Fruit fly (Drosophila melanogaster) whole organism, prepupa: ENCODE measurements around the gene CG9098.
A peak's percentile ranks its signal among the peaks of the same experiment; 100 is the strongest.

Experiments used
- Blimp-1 ChIP-seq: fragments of 200-800 bp; sonication (Bioruptor generic); optimal IDR thresholded peaks from 3 replicates; lab custom pipeline; 2017; ENCODE audit warnings: missing biosample characterization, missing genetic modification characterization, mild to moderate bottlenecking, moderate library complexity, missing genetic modification reagents
- CG15336 ChIP-seq: fragments of 200-800 bp; sonication (Bioruptor generic); IDR thresholded peaks from 2 replicates; pipeline ENCODE4 v1.3.6; 2022; ENCODE audit warnings: missing biosample characterization, missing genetic modification characterization
- CG1621 ChIP-seq: fragments of 200-800 bp; sonication (Bioruptor generic); optimal IDR thresholded peaks from 3 replicates; lab custom pipeline; 2018; ENCODE audit warnings: missing biosample characterization, mild to moderate bottlenecking, missing genetic modification characterization
- CG3032 ChIP-seq: fragments of 200-800 bp; optimal IDR thresholded peaks from 2 replicates; lab custom pipeline; 2019; ENCODE audit warnings: missing biosample characterization, mild to moderate bottlenecking, missing genetic modification characterization, moderate library complexity
- CG31627 ChIP-seq: fragments of 200-800 bp; sonication (Bioruptor generic); optimal IDR thresholded peaks from 3 replicates; lab custom pipeline; 2016; ENCODE audit warnings: missing biosample characterization, missing genetic modification characterization
- CG32006 ChIP-seq: fragments of 200-800 bp; sonication (Bioruptor generic); optimal IDR thresholded peaks from 3 replicates; lab custom pipeline; 2017; ENCODE audit warnings: missing biosample characterization, mild to moderate bottlenecking, missing genetic modification characterization
- CG8319 ChIP-seq: fragments of 200-800 bp; sonication (Bioruptor generic); optimal IDR thresholded peaks from 3 replicates; lab custom pipeline; 2016; ENCODE audit warnings: missing biosample characterization, missing genetic modification characterization
- CG8632 ChIP-seq: fragments of 200-800 bp; sonication (Bioruptor generic); optimal IDR thresholded peaks from 3 replicates; lab custom pipeline; 2016; ENCODE audit warnings: missing biosample characterization, missing genetic modification characterization
- CG9139 ChIP-seq: fragments of 200-800 bp; sonication (Bioruptor generic); optimal IDR thresholded peaks from 3 replicates; lab custom pipeline; 2017; ENCODE audit warnings: missing biosample characterization, mild to moderate bottlenecking, missing genetic modification characterization
- Eip75B ChIP-seq: fragments of 200-800 bp; sonication (Bioruptor generic); optimal IDR thresholded peaks from 3 replicates; lab custom pipeline; 2016; ENCODE audit warnings: missing biosample characterization, missing genetic modification characterization
- Eip78C ChIP-seq: fragments of 200-800 bp; sonication (Bioruptor generic); peaks from one replicate; lab custom pipeline; 2016; ENCODE audit warnings: missing biosample characterization, missing genetic modification characterization
- Ets21C ChIP-seq: fragments of 200-800 bp; sonication (Bioruptor generic); optimal IDR thresholded peaks from 3 replicates; lab custom pipeline; 2016; ENCODE audit warnings: missing biosample characterization, missing genetic modification characterization
- Ets96B ChIP-seq: fragments of 200-800 bp; optimal IDR thresholded peaks from 2 replicates; lab custom pipeline; 2019; ENCODE audit warnings: missing biosample characterization, mild to moderate bottlenecking, missing genetic modification characterization, moderate library complexity
- Hr39 ChIP-seq: fragments of 200-800 bp; sonication (Bioruptor generic); optimal IDR thresholded peaks from 2 replicates; lab custom pipeline; 2016; ENCODE audit warnings: missing biosample characterization, missing genetic modification characterization
- Met ChIP-seq: fragments of 200-800 bp; sonication (Bioruptor generic); optimal IDR thresholded peaks from 3 replicates; lab custom pipeline; 2016; ENCODE audit warnings: missing biosample characterization, missing genetic modification characterization
- Smox ChIP-seq: fragments of 200-800 bp; sonication (Bioruptor generic); optimal IDR thresholded peaks from 3 replicates; lab custom pipeline; 2016; ENCODE audit warnings: missing biosample characterization, missing genetic modification characterization
- Sox102F ChIP-seq: fragments of 200-800 bp; sonication (Bioruptor generic); optimal IDR thresholded peaks from 2 replicates; lab custom pipeline; 2016; ENCODE audit warnings: missing biosample characterization, mild to moderate bottlenecking, missing genetic modification characterization
- Sox14 ChIP-seq: fragments of 200-800 bp; sonication (Bioruptor generic); optimal IDR thresholded peaks from 3 replicates; lab custom pipeline; 2016; ENCODE audit warnings: missing biosample characterization, missing genetic modification characterization
- Sox15 ChIP-seq: fragments of 200-800 bp; sonication (Bioruptor generic); optimal IDR thresholded peaks from 3 replicates; lab custom pipeline; 2016; ENCODE audit warnings: missing biosample characterization, missing genetic modification characterization
- achi ChIP-seq: fragments of 200-800 bp; sonication (Bioruptor generic); optimal IDR thresholded peaks from 3 replicates; lab custom pipeline; 2016; ENCODE audit warnings: missing biosample characterization, missing genetic modification characterization
- cyc ChIP-seq: fragments of 200-800 bp; sonication (Bioruptor generic); optimal IDR thresholded peaks from 3 replicates; lab custom pipeline; 2016; ENCODE audit warnings: missing biosample characterization, missing genetic modification characterization
- dac ChIP-seq: fragments of 200-800 bp; sonication (Bioruptor generic); optimal IDR thresholded peaks from 2 replicates; lab custom pipeline; 2017; ENCODE audit warnings: missing biosample characterization, mild to moderate bottlenecking, missing genetic modification characterization
- esn ChIP-seq: fragments of 200-800 bp; sonication (Bioruptor generic); optimal IDR thresholded peaks from 2 replicates; lab custom pipeline; 2016; ENCODE audit warnings: missing biosample characterization, mild to moderate bottlenecking, missing genetic modification characterization, moderate library complexity
- lz ChIP-seq: fragments of 200-800 bp; sonication (Bioruptor generic); optimal IDR thresholded peaks from 3 replicates; lab custom pipeline; 2016; ENCODE audit warnings: missing biosample characterization, missing genetic modification characterization
- net ChIP-seq: fragments of 200-800 bp; sonication (Bioruptor generic); optimal IDR thresholded peaks from 3 replicates; lab custom pipeline; 2016; ENCODE audit warnings: missing biosample characterization, missing genetic modification characterization
- spab ChIP-seq: fragments of 200-800 bp; sonication (Bioruptor generic); optimal IDR thresholded peaks from 2 replicates; lab custom pipeline; 2017; ENCODE audit warnings: missing biosample characterization, mild to moderate bottlenecking, missing genetic modification characterization, missing genetic modification reagents
- svp ChIP-seq: fragments of 200-800 bp; sonication (Bioruptor generic); peaks from one replicate; lab custom pipeline; 2016; ENCODE audit warnings: missing biosample characterization, missing genetic modification characterization
- topi ChIP-seq: fragments of 200-800 bp; sonication (Bioruptor generic); optimal IDR thresholded peaks from 3 replicates; lab custom pipeline; 2016; ENCODE audit warnings: missing biosample characterization, missing genetic modification characterization
- vri ChIP-seq: fragments of 200-800 bp; sonication (Bioruptor generic); optimal IDR thresholded peaks from 3 replicates; lab custom pipeline; 2016; ENCODE audit warnings: missing biosample characterization, mild to moderate bottlenecking, missing genetic modification characterization

Gene CG9098

dm6 chr2L:5972588-5973236 lies 39.4 kb downstream of the CG9098 start:
- TF ChIP-seq Eip78C (GFP tag; lab: Kevin White, UChicago) (peak; percentile 39), lz (no peak)

- TF ChIP-seq svp (GFP tag; lab: Kevin White, UChicago) (peak; percentile 84), vri (peak; percentile 38), CG8632 (GFP tag; lab: Kevin White, UChicago) (no peak), cyc (GFP tag; lab: Kevin White, UChicago) (peak; percentile 25), CG3032 (tag; lab: Kevin White, UChicago) (no peak), topi (GFP tag; lab: Kevin White, UChicago) (peak; percentile 47), CG32006 (GFP tag; lab: Kevin White, UChicago) (no peak), Smox (GFP tag; lab: Kevin White, UChicago) (peak; percentile 50), CG31627 (GFP tag; lab: Kevin White, UChicago) (peak; percentile 52), Eip78C (GFP tag; lab: Kevin White, UChicago) (peak; percentile 73), Ets21C (GFP tag; lab: Kevin White, UChicago) (peak; percentile 4), esn (GFP tag; lab: Kevin White, UChicago) (peak; percentile 57), Sox14 (GFP tag; lab: Kevin White, UChicago) (peak; percentile 23), Hr39 (GFP tag; lab: Kevin White, UChicago) (peak; percentile 47), CG15336 (peak; percentile 36; the same call in 1 of the 2 replicates), dac (no peak), lz (peak; percentile 44), Sox102F (GFP tag; lab: Kevin White, UChicago) (peak; percentile 14), Met (GFP tag; lab: Kevin White, UChicago) (peak; percentile 34)
- TF ChIP-seq, all 60 proteins: peak for 15
These were observed 40.1 kb downstream of the CG9098 start for dm6 chr2L:5972005-5972404.

dm6 chr2L:5971093-5971808 lies 40.9 kb downstream of the CG9098 start:
- peak; percentile 96 for TF ChIP-seq svp (GFP tag; lab: Kevin White, UChicago)
- TF ChIP-seq CG8319 = no peak
- TF ChIP-seq Eip78C (GFP tag; lab: Kevin White, UChicago) = peak; percentile 41

- TF ChIP-seq CG31627 (GFP tag; lab: Kevin White, UChicago) (no peak), Ets96B (tag; lab: Kevin White, UChicago) (no peak), CG9139 (GFP tag; lab: Kevin White, UChicago) (no peak), CG1621 (tag; lab: Kevin White, UChicago) (no peak), dac (no peak)
These were observed 42.6 kb downstream of the CG9098 start, which contains the start of gene Ucp4B for dm6 chr2L:5969559-5969958. Gene Ucp4B (plus strand): TSS chr2L:5969859.

- TF ChIP-seq net (GFP tag; lab: Kevin White, UChicago) = no peak
- TF ChIP-seq topi (GFP tag; lab: Kevin White, UChicago) = no peak
- TF ChIP-seq Blimp-1 (GFP tag; lab: Kevin White, UChicago) = no peak
- TF ChIP-seq achi (GFP tag; lab: Kevin White, UChicago) = no peak
- TF ChIP-seq Eip75B (GFP tag; lab: Kevin White, UChicago) = no peak
- TF ChIP-seq CG9139 (GFP tag; lab: Kevin White, UChicago) = no peak
- no peak for TF ChIP-seq spab (GFP tag; lab: Kevin White, UChicago)
- TF ChIP-seq Sox15 = no peak
- no peak for TF ChIP-seq Ets96B (tag; lab: Kevin White, UChicago)
- no peak for TF ChIP-seq CG3032 (tag; lab: Kevin White, UChicago)
These were observed 44.2 kb downstream of the CG9098 start, which contains the start of the genes CG13992 and Ucp4C for dm6 chr2L:5967702-5968616. Gene CG13992 (minus strand): TSS chr2L:5967752. Gene Ucp4C (plus strand): TSS chr2L:5968566.
